Worm (Caenorhabditis elegans) whole organism, L4 larva: ENCODE measurements around the gene F18E3.13.
A peak's percentile ranks its signal among the peaks of the same experiment; 100 is the strongest.

Experiments
- F49E8.2 ChIP-seq: sonication (generic microtip); optimal IDR thresholded peaks from 2 replicates; lab custom pipeline; 2016; ENCODE audit warnings: missing compliant biosample characterization, mild to moderate bottlenecking, missing genetic modification characterization, borderline replicate concordance
- T26A8.4 ChIP-seq: fragments of 200-800 bp; sonication (Bioruptor generic); IDR thresholded peaks from 2 replicates; pipeline ENCODE4 v1.3.6; 2022; ENCODE audit warnings: missing genetic modification characterization, missing compliant biosample characterization
- Y48G9A.11 ChIP-seq: fragments of 200-800 bp; sonication (Bioruptor generic); IDR thresholded peaks from 2 replicates; pipeline ENCODE4 v1.3.6; 2022; ENCODE audit warnings: missing genetic modification reagents, missing genetic modification characterization, missing compliant biosample characterization
- Y5F2A.4 ChIP-seq: fragments of 200-800 bp; sonication (Bioruptor generic); optimal IDR thresholded peaks from 2 replicates; lab custom pipeline; 2018; ENCODE audit warnings: mild to moderate bottlenecking, missing genetic modification characterization, missing compliant biosample characterization
- aha-1 ChIP-seq: fragments of 150-350 bp; peaks from one replicate; lab custom pipeline; 2014; ENCODE audit warnings: missing biosample characterization, missing genetic modification characterization
- arid-1 ChIP-seq: fragments of 200-800 bp; sonication (Bioruptor generic); conservative IDR thresholded peaks from 2 replicates; pipeline ENCODE4 v1.3.6; 2022; ENCODE audit warnings: missing genetic modification reagents, missing genetic modification characterization, missing compliant biosample characterization
- attf-4 ChIP-seq: sonication (generic microtip); optimal IDR thresholded peaks from 3 replicates; lab custom pipeline; 2017; ENCODE audit warnings: missing biosample characterization, missing genetic modification characterization
- ceh-44 ChIP-seq: fragments of 200-800 bp; sonication (Bioruptor generic); IDR thresholded peaks from 2 replicates; pipeline ENCODE4 v1.3.6; 2022; ENCODE audit warnings: missing genetic modification reagents, missing genetic modification characterization, missing compliant biosample characterization
- dpl-1 ChIP-seq: fragments of 150-350 bp; optimal IDR thresholded peaks from 2 replicates; lab custom pipeline; 2014; ENCODE audit warnings: missing biosample characterization, missing genetic modification reagents, missing genetic modification characterization
- duxl-1 ChIP-seq: sonication (generic microtip); optimal IDR thresholded peaks from 2 replicates; lab custom pipeline; 2016; ENCODE audit warnings: mild to moderate bottlenecking, missing genetic modification characterization, moderate library complexity, missing compliant biosample characterization; ENCODE audit not compliant: poor library complexity
- dve-1 ChIP-seq: sonication (generic microtip); optimal IDR thresholded peaks from 2 replicates; lab custom pipeline; 2017; ENCODE audit warnings: antibody characterized with exemption, mild to moderate bottlenecking, missing genetic modification characterization, missing compliant biosample characterization; ENCODE audit not compliant: insufficient read depth
- fos-1 ChIP-seq: fragments of 150-350 bp; optimal IDR thresholded peaks from 2 replicates; lab custom pipeline; 2014; ENCODE audit warnings: missing biosample characterization, missing genetic modification characterization
- hif-1 ChIP-seq, 2 experiments: sonication (generic microtip); optimal IDR thresholded peaks; 2 replicates each; lab custom pipeline; 2016 to 2017; ENCODE audit warnings: missing compliant biosample characterization in 2 of 2, missing genetic modification characterization in 2 of 2, missing genetic modification reagents in 2 of 2, missing genotype in 2 of 2, mild to moderate bottlenecking in 1 of 2
- hlh-30 ChIP-seq: sonication (generic microtip); optimal IDR thresholded peaks from 2 replicates; lab custom pipeline; 2017; ENCODE audit warnings: antibody characterized with exemption, mild to moderate bottlenecking, missing genetic modification characterization, missing compliant biosample characterization; ENCODE audit not compliant: insufficient read depth
- lin-1 ChIP-seq: fragments of 200-800 bp; sonication (Bioruptor generic); IDR thresholded peaks from 2 replicates; pipeline ENCODE4 v1.3.6; 2022; ENCODE audit warnings: missing genetic modification reagents, missing genetic modification characterization, missing compliant biosample characterization
- lin-15B ChIP-seq: fragments of 150-350 bp; sonication (generic microtip); optimal IDR thresholded peaks from 3 replicates; lab custom pipeline; 2014; ENCODE audit warnings: missing biosample characterization, missing genetic modification characterization
- lin-38 ChIP-seq: fragments of 200-800 bp; sonication (Bioruptor generic); IDR thresholded peaks from 2 replicates; pipeline ENCODE4 v1.3.6; 2022; ENCODE audit warnings: missing genetic modification reagents, missing genetic modification characterization, missing compliant biosample characterization
- lin-39 ChIP-seq: fragments of 150-350 bp; optimal IDR thresholded peaks from 2 replicates; lab custom pipeline; 2014; ENCODE audit warnings: missing biosample characterization, missing genetic modification reagents, missing genetic modification characterization
- mdl-1 ChIP-seq, 2 experiments: fragments of 150-350 bp in 1 of 2; sonication (generic microtip) in 1 of 2; optimal IDR thresholded peaks; 2 replicates each; lab custom pipeline; 2014 to 2017; ENCODE audit warnings: missing biosample characterization in 2 of 2, missing genetic modification characterization in 2 of 2
- mdt-29 ChIP-seq: fragments of 200-800 bp; sonication (Bioruptor generic); IDR thresholded peaks from 2 replicates; pipeline ENCODE4 v1.3.6; 2022; ENCODE audit warnings: missing genetic modification reagents, missing genetic modification characterization, missing compliant biosample characterization
- mep-1 ChIP-seq: fragments of 150-350 bp; sonication (generic microtip); optimal IDR thresholded peaks from 3 replicates; lab custom pipeline; 2014; ENCODE audit warnings: missing biosample characterization, missing genetic modification characterization
- mes-2 ChIP-seq: sonication (generic microtip); optimal IDR thresholded peaks from 2 replicates; lab custom pipeline; 2016; ENCODE audit warnings: missing genotype, mild to moderate bottlenecking, missing genetic modification characterization, missing compliant biosample characterization; ENCODE audit not compliant: poor library complexity, severe bottlenecking
- nhr-237 ChIP-seq: sonication (generic microtip); optimal IDR thresholded peaks from 2 replicates; lab custom pipeline; 2017; ENCODE audit warnings: missing biosample characterization, missing genetic modification characterization
- nhr-42 ChIP-seq: fragments of 200-800 bp; sonication (Bioruptor generic); IDR thresholded peaks from 2 replicates; pipeline ENCODE4 v1.3.6; 2022; ENCODE audit warnings: missing genetic modification characterization, missing compliant biosample characterization
- nhr-6 ChIP-seq: fragments of 150-350 bp; optimal IDR thresholded peaks from 2 replicates; lab custom pipeline; 2014; ENCODE audit warnings: missing biosample characterization, missing genetic modification characterization
- pqm-1 ChIP-seq: sonication (generic microtip); optimal IDR thresholded peaks from 2 replicates; lab custom pipeline; 2017; ENCODE audit warnings: missing biosample characterization, missing genetic modification characterization
- rbr-2 ChIP-seq: sonication (generic microtip); optimal IDR thresholded peaks from 2 replicates; lab custom pipeline; 2016; ENCODE audit warnings: missing genotype, missing genetic modification characterization, missing compliant biosample characterization
- snpc-4 ChIP-seq: fragments of 150-350 bp; optimal IDR thresholded peaks from 2 replicates; lab custom pipeline; 2014; ENCODE audit warnings: missing biosample characterization, missing genetic modification characterization
- spr-1 ChIP-seq: sonication (generic microtip); optimal IDR thresholded peaks from 2 replicates; lab custom pipeline; 2016; ENCODE audit warnings: mild to moderate bottlenecking, missing genetic modification characterization, missing compliant biosample characterization
- tag-97 ChIP-seq: fragments of 200-800 bp; sonication (Bioruptor generic); IDR thresholded peaks from 2 replicates; pipeline ENCODE4 v1.3.6; 2022; ENCODE audit warnings: missing genetic modification characterization, missing compliant biosample characterization
- unc-62 ChIP-seq, 3 experiments: fragments of 150-350 bp in 1 of 3; sonication (generic microtip); optimal IDR thresholded peaks in 2 of 3; peaks in 1 of 3; 1 replicate in 1 of 3; 2 replicates in 2 of 3; lab custom pipeline; 2014 to 2017; ENCODE audit warnings: missing biosample characterization in 3 of 3, missing genetic modification characterization in 3 of 3, missing genetic modification reagents in 3 of 3, missing genotype in 1 of 3

Gene F18E3.13

DNA sequence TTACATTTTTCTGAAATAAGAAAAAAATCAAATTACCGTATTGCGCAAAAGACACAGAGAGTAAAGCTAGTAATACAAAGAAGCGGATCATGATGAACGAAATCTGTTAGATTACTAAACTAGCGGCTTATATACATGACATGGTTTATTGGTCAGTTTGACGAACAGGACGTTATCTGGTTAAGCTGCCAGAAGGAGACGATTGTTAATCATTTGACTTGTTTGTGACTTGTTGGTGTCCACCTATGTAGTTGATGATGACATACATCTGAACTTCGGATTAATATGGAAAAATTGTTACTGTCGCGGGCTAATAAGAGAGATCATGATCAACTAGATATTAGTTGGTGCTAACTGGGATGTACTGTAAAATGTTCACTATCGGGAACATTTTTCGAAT lies 15.9 kb upstream of the F18E3.13 start, which contains the start of gene cnc-9:
Gene cnc-9 (minus strand): TSS at position 101 of the 400 bp plus-strand sequence.
- TF ChIP-seq arid-1 (GFP tag; lab: Robert Waterston, UW) (no peak), lin-1 (GFP tag; lab: Robert Waterston, UW) (no peak), nhr-6 (tag; lab: Kevin White, UChicago) (no peak), T26A8.4 (GFP tag; lab: Robert Waterston, UW) (no peak), lin-15B (tag; lab: Kevin White, UChicago) (no peak), duxl-1 (no peak), dpl-1 (GFP tag; lab: Kevin White, UChicago) (no peak), rbr-2 (tag; lab: Kevin White, UChicago) (no peak), mes-2 (tag; lab: Kevin White, UChicago) (no peak), Y48G9A.11 (GFP tag; lab: Robert Waterston, UW) (no peak), F49E8.2 (tag; lab: Kevin White, UChicago) (no peak), dve-1 (tag; lab: Kevin White, UChicago) (no peak)
- TF ChIP-seq, all 104 proteins: peak for 0

DNA sequence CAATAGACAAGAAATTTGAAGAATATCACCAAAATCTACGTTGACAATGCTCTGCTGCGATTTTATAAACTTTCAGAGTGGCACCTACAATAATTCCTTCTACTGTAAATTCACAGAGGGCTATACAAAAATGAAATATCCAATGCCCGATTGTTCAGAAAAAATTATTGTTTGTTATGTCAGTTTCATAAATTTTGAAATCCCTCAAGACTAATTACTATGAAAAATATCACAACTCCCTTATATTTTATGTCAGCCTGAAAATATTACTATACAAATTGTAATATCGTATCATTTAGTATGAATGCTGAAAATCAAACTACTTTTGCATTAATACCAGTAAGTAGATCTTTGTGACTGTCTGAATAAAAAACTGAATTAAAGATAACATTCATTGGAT lies 15.4 kb upstream of the F18E3.13 start, which contains the start of gene srx-60:
Gene srx-60 (plus strand): TSS at position 301 of the 400 bp plus-strand sequence.
- TF ChIP-seq tag-97 = no peak
- no peak for TF ChIP-seq mdt-29
- no peak for TF ChIP-seq spr-1

DNA sequence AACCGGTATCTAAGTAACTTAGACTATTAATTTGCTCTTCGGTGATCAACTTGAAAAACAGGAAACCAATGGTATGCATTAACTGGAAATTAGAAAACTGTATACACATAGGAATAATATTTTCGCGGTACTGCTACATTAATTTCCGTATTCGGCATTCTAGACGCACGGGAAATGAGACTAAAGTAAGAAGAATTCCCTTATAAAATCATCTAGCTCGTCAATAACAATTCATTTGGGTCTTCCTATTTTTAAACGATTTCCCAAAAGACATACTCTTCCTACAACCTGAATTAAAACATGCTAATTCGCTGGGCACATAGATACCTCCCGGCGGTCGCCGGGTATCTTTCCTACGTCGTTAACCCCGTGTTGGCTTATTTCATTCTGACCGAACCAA lies 13.6 kb upstream of the F18E3.13 start, which contains the start of gene srj-13:
Gene srj-13 (plus strand): TSS at position 301 of the 400 bp plus-strand sequence.
- TF ChIP-seq Y5F2A.4 (no peak), aha-1 (tag; lab: Kevin White, UChicago) (peak; percentile 32)

DNA sequence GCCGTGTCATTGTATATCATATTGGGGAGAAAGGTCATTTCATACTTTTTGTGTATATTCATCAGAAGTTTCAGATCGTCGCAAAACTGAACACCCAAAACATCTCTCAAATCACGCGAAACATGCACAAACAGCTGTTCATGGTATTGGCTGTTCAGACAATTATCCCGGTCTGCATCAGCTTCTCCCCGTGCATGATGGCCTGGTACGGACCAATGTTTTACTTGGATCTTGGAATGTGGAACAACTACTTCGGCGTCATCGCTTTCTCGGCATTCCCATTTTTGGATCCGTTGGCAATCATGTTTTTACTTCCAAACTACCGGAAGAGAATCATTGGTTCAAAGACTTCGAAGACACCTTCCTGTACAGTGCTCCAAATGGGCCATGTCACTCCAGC lies 12.5 kb upstream of the F18E3.13 start:
- TF ChIP-seq mdl-1 (tag; optimal IDR thresholded peaks at IDR 0.05; lab: Kevin White, UChicago) = no peak
- peak in 1 of 2 experiments; percentile 92 for TF ChIP-seq unc-62 (GFP tag; optimal IDR thresholded peaks at IDR 0.05 in 1 of 2; lab: Kevin White, UChicago)
- TF ChIP-seq unc-62 (tag; optimal IDR thresholded peaks at IDR 0.05; lab: Kevin White, UChicago) = no peak
- TF ChIP-seq, all 104 proteins: peak for 1

DNA sequence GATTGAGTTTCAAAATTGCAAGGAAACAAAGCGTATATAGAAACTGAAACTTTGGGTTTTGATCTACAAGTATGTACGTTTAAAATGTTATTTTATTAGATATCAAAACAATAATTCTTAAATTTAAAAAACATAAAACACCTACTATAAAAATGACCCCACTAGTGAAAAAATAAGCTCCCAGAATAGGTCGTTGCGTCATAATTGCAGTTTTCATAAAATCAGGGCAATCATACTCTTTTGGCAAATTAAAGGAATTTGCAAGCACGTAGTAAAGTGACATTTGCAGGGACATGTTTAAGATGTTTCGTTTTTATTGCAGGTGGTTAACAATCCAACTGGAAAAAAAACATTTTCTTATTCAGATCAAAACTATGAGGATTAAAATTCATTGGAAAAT lies 7.4 kb upstream of the F18E3.13 start, which contains the start of gene srt-6:
Gene srt-6 (minus strand): TSS at position 295 of the 400 bp plus-strand sequence.
- no peak for TF ChIP-seq F49E8.2 (tag; lab: Kevin White, UChicago)
- TF ChIP-seq, all 104 proteins: peak for 0

DNA sequence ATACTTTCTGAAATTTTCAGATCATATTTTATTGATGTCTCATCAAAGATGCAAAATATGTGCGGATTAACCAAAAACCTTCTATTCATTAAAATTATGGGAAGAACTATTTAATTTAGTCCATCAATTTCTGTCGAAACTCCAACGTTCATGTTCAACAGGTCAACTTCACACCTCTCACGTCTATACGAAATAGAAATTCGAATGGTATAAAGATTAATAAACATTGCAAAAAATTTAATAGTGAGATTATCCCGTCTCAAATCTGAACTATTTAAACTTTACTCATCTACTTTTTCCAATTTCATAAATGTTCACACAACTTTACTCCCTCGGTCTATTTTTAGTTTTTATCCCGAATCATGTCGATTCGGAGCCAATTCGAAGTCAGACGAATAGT lies 6.4 kb upstream of the F18E3.13 start, which contains the start of gene R13D7.2:
Gene R13D7.2 (plus strand): TSS at position 301 of the 400 bp plus-strand sequence.
- TF ChIP-seq nhr-237 (no peak), snpc-4 (tag; lab: Kevin White, UChicago) (no peak), mep-1 (tag; lab: Kevin White, UChicago) (no peak), lin-38 (GFP tag; lab: Robert Waterston, UW) (no peak), nhr-42 (GFP tag; lab: Robert Waterston, UW) (no peak), pqm-1 (tag; lab: Kevin White, UChicago) (no peak), arid-1 (GFP tag; lab: Robert Waterston, UW) (no peak), ceh-44 (GFP tag; lab: Robert Waterston, UW) (no peak), hif-1 (tag; optimal IDR thresholded peaks at IDR 0.05; lab: Kevin White, UChicago) (no peak), fos-1 (tag; lab: Kevin White, UChicago) (no peak), lin-39 (tag; lab: Kevin White, UChicago) (no peak), Y5F2A.4 (no peak), attf-4 (tag; lab: Kevin White, UChicago) (no peak), hlh-30 (no peak)
- TF ChIP-seq, all 104 proteins: peak for 0
